Fruit fly (Drosophila melanogaster): ENCODE data around the gene lectin-21Cb.
A peak's percentile ranks its signal among the peaks of the same experiment; 100 is the strongest.

lectin-21Cb gene

dm6 chr2L:658007-658406 is 37.0 kb upstream of the lectin-21Cb start (continued):
- TF ChIP-seq net (GFP tag; optimal IDR thresholded peaks at IDR 0.05) (peak; percentile 6), Ets21C (GFP tag; optimal IDR thresholded peaks at IDR 0.05) (peak; percentile 5), Eip75B (GFP tag; optimal IDR thresholded peaks at IDR 0.05) (peak; percentile 28), Smox (GFP tag; optimal IDR thresholded peaks at IDR 0.05) (peak; percentile 33), ss (GFP tag; optimal IDR thresholded peaks at IDR 0.05) (no peak), CG1621 (tag; optimal IDR thresholded peaks at IDR 0.05) (no peak), salr (GFP tag; optimal IDR thresholded peaks at IDR 0.05) (no peak), CG4318 (GFP tag; optimal IDR thresholded peaks at IDR 0.05) (no peak), CG15336 (GFP tag; IDR thresholded peaks at IDR 0.05) (no peak), acj6 (GFP tag; optimal IDR thresholded peaks at IDR 0.05) (peak; percentile 33), eg (GFP tag; IDR thresholded peaks at IDR 0.05) (no peak), Hr39 (GFP tag; optimal IDR thresholded peaks at IDR 0.05) (peak; percentile 50), Hr38 (GFP tag; optimal IDR thresholded peaks at IDR 0.05) (no peak), lz (GFP tag; optimal IDR thresholded peaks at IDR 0.05) (peak; percentile 31), CG6792 (GFP tag; optimal IDR thresholded peaks at IDR 0.05) (peak; percentile 19), CG32006 (GFP tag; optimal IDR thresholded peaks at IDR 0.05) (no peak), Eip78C (GFP tag) (peak; percentile 78), esn (GFP tag; optimal IDR thresholded peaks at IDR 0.05) (peak; percentile 66), Met (GFP tag; optimal IDR thresholded peaks at IDR 0.05) (peak; percentile 49), achi (GFP tag; optimal IDR thresholded peaks at IDR 0.05) (peak; percentile 15), CG7368 (GFP tag; optimal IDR thresholded peaks at IDR 0.05) (no peak)

DNA sequence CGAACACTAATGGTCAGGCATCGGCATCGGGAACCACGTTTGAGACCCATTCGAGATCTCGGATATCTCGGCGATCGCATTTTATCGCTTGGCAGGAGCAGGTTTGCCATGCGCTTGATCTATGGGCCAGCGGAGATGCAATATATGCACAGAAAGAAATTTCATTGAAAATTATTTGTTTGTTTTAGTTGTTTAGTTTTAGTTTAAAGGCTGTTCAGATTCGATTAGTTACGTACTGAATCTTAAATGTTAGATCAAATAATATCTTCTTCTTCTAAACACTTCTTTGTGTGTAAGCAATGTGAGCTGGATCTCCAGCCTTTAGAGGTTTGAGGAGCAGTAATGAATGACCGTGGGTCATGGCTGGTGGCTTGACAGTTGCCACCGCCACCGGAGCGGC is 32.8 kb upstream of the lectin-21Cb start:
- TF ChIP-seq Eip78C (GFP tag): peak; percentile 84
- peak; percentile 11 for TF ChIP-seq dsx (GFP tag; optimal IDR thresholded peaks at IDR 0.05; ENCODE audit: poor library complexity, severe bottlenecking)
- TF ChIP-seq dac (GFP tag; optimal IDR thresholded peaks at IDR 0.05): no peak
- peak; percentile 51 for TF ChIP-seq Hr4 (GFP tag; optimal IDR thresholded peaks at IDR 0.05)
- no peak for TF ChIP-seq CG11902 (GFP tag; optimal IDR thresholded peaks at IDR 0.05)
- peak; percentile 75 for TF ChIP-seq eg (GFP tag; IDR thresholded peaks at IDR 0.05)
- TF ChIP-seq CG32006 (GFP tag; optimal IDR thresholded peaks at IDR 0.05): peak; percentile 61
- TF ChIP-seq CG15336 (GFP tag; IDR thresholded peaks at IDR 0.05): peak; percentile 65
- peak; percentile 44 for TF ChIP-seq svp (GFP tag)
- no peak for TF ChIP-seq CG34406 (GFP tag; optimal IDR thresholded peaks at IDR 0.05)
- TF ChIP-seq achi (GFP tag; optimal IDR thresholded peaks at IDR 0.05): peak; percentile 17
- TF ChIP-seq fd85E (GFP tag; optimal IDR thresholded peaks at IDR 0.05): no peak
- peak; percentile 25 for TF ChIP-seq spab (GFP tag; optimal IDR thresholded peaks at IDR 0.05)
- TF ChIP-seq CG10669 (GFP tag; optimal IDR thresholded peaks at IDR 0.05): peak; percentile 42
- TF ChIP-seq fd59A (GFP tag; optimal IDR thresholded peaks at IDR 0.05): no peak
- no peak for TF ChIP-seq cyc (GFP tag; optimal IDR thresholded peaks at IDR 0.05)
- peak; percentile 38 for TF ChIP-seq CG3032 (tag; optimal IDR thresholded peaks at IDR 0.05)
- TF ChIP-seq CG6808 (GFP tag; optimal IDR thresholded peaks at IDR 0.05): peak; percentile 41
- TF ChIP-seq CG6792 (GFP tag; optimal IDR thresholded peaks at IDR 0.05): no peak
- TF ChIP-seq vri (GFP tag; optimal IDR thresholded peaks at IDR 0.05): no peak
- TF ChIP-seq OdsH (GFP tag; optimal IDR thresholded peaks at IDR 0.05): peak; percentile 11
- TF ChIP-seq Ets96B (tag; optimal IDR thresholded peaks at IDR 0.05): peak; percentile 23
- peak; percentile 53 for TF ChIP-seq CG3919 (GFP tag; optimal IDR thresholded peaks at IDR 0.05)
- peak; percentile 25; the same call in 1 of the 2 replicates for TF ChIP-seq CG11294 (GFP tag; IDR thresholded peaks at IDR 0.05)
- peak; percentile 8 for TF ChIP-seq CG4318 (GFP tag; optimal IDR thresholded peaks at IDR 0.05)
- TF ChIP-seq Eip93F (GFP tag; optimal IDR thresholded peaks at IDR 0.05): no peak
- TF ChIP-seq net (GFP tag; optimal IDR thresholded peaks at IDR 0.05): peak; percentile 9
- no peak for TF ChIP-seq CG1621 (tag; optimal IDR thresholded peaks at IDR 0.05)
- no peak for TF ChIP-seq ss (GFP tag; optimal IDR thresholded peaks at IDR 0.05)
- peak; percentile 17 for TF ChIP-seq acj6 (GFP tag; optimal IDR thresholded peaks at IDR 0.05)
- peak; percentile 47; the same call in 1 of the 3 replicates for TF ChIP-seq CG8119 (GFP tag; IDR thresholded peaks at IDR 0.05)
- TF ChIP-seq CG11762 (GFP tag; optimal IDR thresholded peaks at IDR 0.05; ENCODE audit: insufficient read depth): peak; percentile 9
- TF ChIP-seq Lpt (GFP tag; optimal IDR thresholded peaks at IDR 0.05): peak; percentile 32
- TF ChIP-seq CG6276 (GFP tag; optimal IDR thresholded peaks at IDR 0.05): peak; percentile 36
- peak; percentile 67 for TF ChIP-seq CG6163 (GFP tag; IDR thresholded peaks at IDR 0.05)
- no peak for TF ChIP-seq CG6854 (GFP tag; optimal IDR thresholded peaks at IDR 0.05)

Data from whole organism, prepupa.